2 fruit fly cellular contexts compared by ENCODE assay signal in the genomic region with DNA sequence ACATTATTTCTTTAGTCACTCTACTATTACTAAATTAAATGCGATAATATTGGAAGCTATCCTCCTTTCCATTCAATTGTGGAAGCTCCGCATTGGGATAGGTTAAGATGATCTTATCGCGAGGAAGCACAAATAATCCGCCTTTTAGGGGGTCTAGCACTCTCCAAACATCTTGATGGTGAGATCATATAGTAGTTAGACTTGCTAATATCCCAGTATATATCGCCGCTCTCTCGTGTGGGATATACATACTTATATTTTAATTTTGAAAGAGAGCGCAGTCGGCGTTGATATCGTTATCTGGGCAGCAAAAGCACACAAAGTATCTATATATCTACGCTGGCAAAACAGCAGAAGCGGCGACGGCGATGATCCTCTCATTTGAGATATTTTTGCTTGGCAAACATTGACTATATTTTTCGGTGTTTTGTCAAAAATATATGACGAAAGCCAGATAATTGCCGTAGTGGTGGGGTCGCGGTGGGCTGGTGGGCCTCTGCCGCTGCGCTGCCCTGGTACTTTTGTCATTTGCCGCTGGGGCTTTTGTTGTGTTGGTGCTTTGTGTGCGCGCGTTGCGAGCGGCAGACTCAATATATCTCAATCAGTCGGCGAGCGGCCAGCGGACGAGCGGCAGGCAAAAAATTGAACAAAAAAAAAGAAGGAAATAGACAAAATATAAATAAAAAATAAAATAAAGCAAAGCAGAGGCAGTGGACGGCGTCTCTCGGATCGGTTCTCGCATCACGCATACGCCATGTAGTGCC.
TF ChIP-seq lines count a peak whose summit lies in the region.

No protein-coding gene starts in this region.

TF ChIP-seq in whole organism, embryonic, 481 proteins besides CTCF, POLR2A, EP300 and RAD21 (continued from another document and continues in another):
- TF ChIP-seq sr (GFP tag; IDR thresholded peaks at IDR 0.05; lab: Robert Waterston, UW) (no peak), CG18764 (GFP tag; optimal IDR thresholded peaks at IDR 0.05; lab: Kevin White, UChicago) (no peak), Nf-YB (GFP tag; optimal IDR thresholded peaks at IDR 0.05; lab: Kevin White, UChicago) (no peak), CG2199 (GFP tag; IDR thresholded peaks at IDR 0.05; lab: Robert Waterston, UW) (no peak), pfk (GFP tag; optimal IDR thresholded peaks at IDR 0.05; lab: Kevin White, UChicago) (no peak), Adf1 (GFP tag; IDR thresholded peaks at IDR 0.05; lab: Robert Waterston, UW) (peak; percentile 95), pho (GFP tag; optimal IDR thresholded peaks at IDR 0.05; lab: Kevin White, UChicago) (no peak), Mad (GFP tag; optimal IDR thresholded peaks at IDR 0.05; lab: Kevin White, UChicago) (no peak), Nf-YA (GFP tag; IDR thresholded peaks at IDR 0.05; lab: Robert Waterston, UW) (no peak), Atf6 (GFP tag; IDR thresholded peaks at IDR 0.05; lab: Robert Waterston, UW) (peak; percentile 18; the same call in 1 of the 2 replicates), Dek (tag; optimal IDR thresholded peaks at IDR 0.05; lab: Kevin White, UChicago) (no peak), ftz-f1 (GFP tag; optimal IDR thresholded peaks at IDR 0.05; lab: Kevin White, UChicago) (no peak), CG10431 (GFP tag; optimal IDR thresholded peaks at IDR 0.05; lab: Kevin White, UChicago) (no peak), Camta (GFP tag; optimal IDR thresholded peaks at IDR 0.05; lab: Kevin White, UChicago) (no peak), Rx (GFP tag; IDR thresholded peaks at IDR 0.05; lab: Robert Waterston, UW) (no peak), phol (tag; optimal IDR thresholded peaks at IDR 0.05; lab: Kevin White, UChicago) (no peak), bowl (GFP tag; IDR thresholded peaks at IDR 0.05; lab: Robert Waterston, UW) (no peak), crp (GFP tag; optimal IDR thresholded peaks at IDR 0.05; lab: Kevin White, UChicago) (no peak), CG1647 (GFP tag; optimal IDR thresholded peaks at IDR 0.05; lab: Kevin White, UChicago) (no peak), btn (GFP tag; optimal IDR thresholded peaks at IDR 0.05; lab: Kevin White, UChicago) (no peak), CG1603 (tag; optimal IDR thresholded peaks at IDR 0.05; lab: Kevin White, UChicago) (no peak), chm (GFP tag; IDR thresholded peaks at IDR 0.05; lab: Robert Waterston, UW) (no peak), jigr1 (GFP tag; IDR thresholded peaks at IDR 0.05; lab: Robert Waterston, UW) (no peak), nerfin-1 (tag; optimal IDR thresholded peaks at IDR 0.05; lab: Kevin White, UChicago) (no peak), tap (tag; optimal IDR thresholded peaks at IDR 0.05; lab: Kevin White, UChicago) (no peak), CG13894 (tag; optimal IDR thresholded peaks at IDR 0.05; lab: Kevin White, UChicago) (peak; percentile 17), Asciz (GFP tag; optimal IDR thresholded peaks at IDR 0.05; lab: Kevin White, UChicago) (no peak), pnt (GFP tag; optimal IDR thresholded peaks at IDR 0.05; lab: Kevin White, UChicago) (no peak), CG6175 (GFP tag; IDR thresholded peaks at IDR 0.05; lab: Robert Waterston, UW) (peak; percentile 50; the same call in 1 of the 3 replicates), CG10565 (GFP tag; optimal IDR thresholded peaks at IDR 0.05; lab: Kevin White, UChicago) (no peak), sd (tag; optimal IDR thresholded peaks at IDR 0.05; lab: Kevin White, UChicago) (no peak), CG10274 (GFP tag; optimal IDR thresholded peaks at IDR 0.05; lab: Kevin White, UChicago) (no peak), CG11695 (GFP tag; IDR thresholded peaks at IDR 0.05; lab: Robert Waterston, UW) (no peak), CG12769 (tag; optimal IDR thresholded peaks at IDR 0.05; lab: Kevin White, UChicago) (peak; percentile 35), CG14050 (GFP tag; IDR thresholded peaks at IDR 0.05; lab: Robert Waterston, UW) (no peak), Oli (tag; optimal IDR thresholded peaks at IDR 0.05; lab: Kevin White, UChicago) (no peak), exex (tag; optimal IDR thresholded peaks at IDR 0.05; lab: Kevin White, UChicago) (peak; percentile 53), jing (GFP tag; optimal IDR thresholded peaks at IDR 0.05; lab: Kevin White, UChicago) (no peak), fd96Cb (tag; optimal IDR thresholded peaks at IDR 0.05; lab: Kevin White, UChicago) (no peak), oc (tag; optimal IDR thresholded peaks at IDR 0.05; lab: Kevin White, UChicago) (no peak), dm (GFP tag; optimal IDR thresholded peaks at IDR 0.05; lab: Kevin White, UChicago) (no peak), HmgD (GFP tag; optimal IDR thresholded peaks at IDR 0.05; lab: Kevin White, UChicago) (no peak), mld (GFP tag; IDR thresholded peaks at IDR 0.05; lab: Robert Waterston, UW; ENCODE audit: partially characterized antibody) (no peak), E2f2 (GFP tag; IDR thresholded peaks at IDR 0.05; lab: Robert Waterston, UW) (peak; percentile 16; the same call in 1 of the 2 replicates), gce (GFP tag; IDR thresholded peaks at IDR 0.05; lab: Robert Waterston, UW) (no peak), mirr (GFP tag; optimal IDR thresholded peaks at IDR 0.05; lab: Kevin White, UChicago) (peak; percentile 70), ase (GFP tag; IDR thresholded peaks at IDR 0.05; lab: Robert Waterston, UW) (no peak), Opbp (GFP tag; IDR thresholded peaks at IDR 0.05; lab: Robert Waterston, UW; ENCODE audit: partially characterized antibody) (no peak), crol (GFP tag; IDR thresholded peaks at IDR 0.05; lab: Robert Waterston, UW) (peak; percentile 61; the same call in 1 of the 2 replicates), Spps (tag; optimal IDR thresholded peaks at IDR 0.05; lab: Kevin White, UChicago) (no peak), run (tag; optimal IDR thresholded peaks at IDR 0.05; lab: Kevin White, UChicago) (no peak), Sox100B (GFP tag; optimal IDR thresholded peaks at IDR 0.05; lab: Kevin White, UChicago) (no peak), CG10321 (GFP tag; IDR thresholded peaks at IDR 0.05; lab: Robert Waterston, UW) (no peak), MBD-R2 (GFP tag; IDR thresholded peaks at IDR 0.05; lab: Robert Waterston, UW) (no peak), chn (GFP tag; optimal IDR thresholded peaks at IDR 0.05; lab: Kevin White, UChicago) (no peak), Ptx1 (GFP tag; IDR thresholded peaks at IDR 0.05; lab: Robert Waterston, UW) (0 out of 2 replicates have a peak, but pooled peaks have one; percentile 10), ssp (GFP tag; IDR thresholded peaks at IDR 0.05; lab: Robert Waterston, UW) (no peak), CG12744 (GFP tag; optimal IDR thresholded peaks at IDR 0.05; lab: Kevin White, UChicago) (no peak), ato (GFP tag; IDR thresholded peaks at IDR 0.05; lab: Robert Waterston, UW; ENCODE audit: partially characterized antibody) (no peak), CG7271 (tag; optimal IDR thresholded peaks at IDR 0.05; lab: Kevin White, UChicago) (no peak), CG7745 (tag; optimal IDR thresholded peaks at IDR 0.05; lab: Kevin White, UChicago) (no peak), Max (GFP tag; optimal IDR thresholded peaks at IDR 0.05; lab: Kevin White, UChicago) (no peak), CG16815 (GFP tag; optimal IDR thresholded peaks at IDR 0.05; lab: Kevin White, UChicago) (no peak), CG30020 (tag; optimal IDR thresholded peaks at IDR 0.05; lab: Kevin White, UChicago) (no peak)

TF ChIP-seq in whole organism, prepupa, 60 proteins besides CTCF, POLR2A, EP300 and RAD21 (continued from another document):
- TF ChIP-seq Sox14 (GFP tag; optimal IDR thresholded peaks at IDR 0.05; lab: Kevin White, UChicago) (peak; percentile 16), spab (GFP tag; optimal IDR thresholded peaks at IDR 0.05; lab: Kevin White, UChicago) (no peak), CG8319 (GFP tag; optimal IDR thresholded peaks at IDR 0.05; lab: Kevin White, UChicago) (no peak), fd59A (GFP tag; optimal IDR thresholded peaks at IDR 0.05; lab: Kevin White, UChicago) (no peak), CG6163 (GFP tag; IDR thresholded peaks at IDR 0.05; lab: Robert Waterston, UW) (peak; percentile 72; the same call in 2 of the 3 replicates), lz (GFP tag; optimal IDR thresholded peaks at IDR 0.05; lab: Kevin White, UChicago) (no peak), Blimp-1 (GFP tag; optimal IDR thresholded peaks at IDR 0.05; lab: Kevin White, UChicago) (no peak), svp (GFP tag; lab: Kevin White, UChicago) (peak; percentile 54), vri (GFP tag; optimal IDR thresholded peaks at IDR 0.05; lab: Kevin White, UChicago) (peak; percentile 43), CG31627 (GFP tag; optimal IDR thresholded peaks at IDR 0.05; lab: Kevin White, UChicago) (no peak), net (GFP tag; optimal IDR thresholded peaks at IDR 0.05; lab: Kevin White, UChicago) (no peak), CG15336 (GFP tag; IDR thresholded peaks at IDR 0.05; lab: Robert Waterston, UW) (peak; percentile 75), Sox15 (GFP tag; optimal IDR thresholded peaks at IDR 0.05; lab: Kevin White, UChicago) (no peak), ss (GFP tag; optimal IDR thresholded peaks at IDR 0.05; lab: Kevin White, UChicago) (no peak), CG7368 (GFP tag; optimal IDR thresholded peaks at IDR 0.05; lab: Kevin White, UChicago) (no peak), Smox (GFP tag; optimal IDR thresholded peaks at IDR 0.05; lab: Kevin White, UChicago) (no peak), CG8119 (GFP tag; IDR thresholded peaks at IDR 0.05; lab: Robert Waterston, UW) (peak; percentile 74), CG10631 (GFP tag; optimal IDR thresholded peaks at IDR 0.05; lab: Kevin White, UChicago) (no peak), fd85E (GFP tag; optimal IDR thresholded peaks at IDR 0.05; lab: Kevin White, UChicago) (no peak), CG34406 (GFP tag; optimal IDR thresholded peaks at IDR 0.05; lab: Kevin White, UChicago) (no peak), CG6276 (GFP tag; optimal IDR thresholded peaks at IDR 0.05; lab: Kevin White, UChicago) (peak; percentile 67), CG6854 (GFP tag; optimal IDR thresholded peaks at IDR 0.05; lab: Kevin White, UChicago) (no peak), CG3032 (tag; optimal IDR thresholded peaks at IDR 0.05; lab: Kevin White, UChicago) (no peak), topi (GFP tag; optimal IDR thresholded peaks at IDR 0.05; lab: Kevin White, UChicago) (no peak), dac (GFP tag; optimal IDR thresholded peaks at IDR 0.05; lab: Kevin White, UChicago) (no peak), acj6 (GFP tag; optimal IDR thresholded peaks at IDR 0.05; lab: Kevin White, UChicago) (no peak), CG16779 (tag; optimal IDR thresholded peaks at IDR 0.05; lab: Kevin White, UChicago) (peak; percentile 26), OdsH (GFP tag; optimal IDR thresholded peaks at IDR 0.05; lab: Kevin White, UChicago) (no peak), Hr39 (GFP tag; optimal IDR thresholded peaks at IDR 0.05; lab: Kevin White, UChicago) (no peak), Lpt (GFP tag; optimal IDR thresholded peaks at IDR 0.05; lab: Kevin White, UChicago) (no peak), CG6792 (GFP tag; optimal IDR thresholded peaks at IDR 0.05; lab: Kevin White, UChicago) (no peak), CG11902 (GFP tag; optimal IDR thresholded peaks at IDR 0.05; lab: Kevin White, UChicago) (no peak), CG6808 (GFP tag; optimal IDR thresholded peaks at IDR 0.05; lab: Kevin White, UChicago) (no peak), salr (GFP tag; optimal IDR thresholded peaks at IDR 0.05; lab: Kevin White, UChicago) (no peak), CG11294 (GFP tag; IDR thresholded peaks at IDR 0.05; lab: Robert Waterston, UW) (no peak), Eip93F (GFP tag; optimal IDR thresholded peaks at IDR 0.05; lab: Kevin White, UChicago) (no peak), CG9139 (GFP tag; optimal IDR thresholded peaks at IDR 0.05; lab: Kevin White, UChicago) (no peak), esn (GFP tag; optimal IDR thresholded peaks at IDR 0.05; lab: Kevin White, UChicago) (no peak), Hr4 (GFP tag; optimal IDR thresholded peaks at IDR 0.05; lab: Kevin White, UChicago) (no peak)
